Worm (Caenorhabditis elegans) whole organism, young adult: ENCODE results near the gene rei-1.

Experiments
- B0261.1 ChIP-seq: sonication (generic microtip); optimal IDR thresholded peaks from 2 replicates; lab custom pipeline; 2016; ENCODE audit warnings: mild to moderate bottlenecking, missing genetic modification characterization, moderate library complexity, missing compliant biosample characterization
- ceh-79 ChIP-seq: sonication (generic microtip); optimal IDR thresholded peaks from 2 replicates; lab custom pipeline; 2017; ENCODE audit warnings: mild to moderate bottlenecking, missing genetic modification characterization, missing compliant biosample characterization
- him-1 ChIP-seq: sonication (generic microtip); optimal IDR thresholded peaks from 2 replicates; lab custom pipeline; 2016; ENCODE audit warnings: missing genotype, missing genetic modification reagents, missing genetic modification characterization, missing compliant biosample characterization
- lir-1 ChIP-seq: fragments of 200-800 bp; sonication (Bioruptor generic); conservative IDR thresholded peaks from 2 replicates; pipeline ENCODE4 v1.3.6; 2022; ENCODE audit warnings: missing genetic modification reagents, missing genetic modification characterization, missing compliant biosample characterization
- madf-8 ChIP-seq: fragments of 200-800 bp; sonication (Bioruptor generic); conservative IDR thresholded peaks from 2 replicates; pipeline ENCODE4 v1.3.6; 2022; ENCODE audit warnings: missing genetic modification reagents, missing genetic modification characterization, missing compliant biosample characterization
- mcd-1 ChIP-seq: fragments of 200-800 bp; sonication (Bioruptor generic); IDR thresholded peaks from 2 replicates; pipeline ENCODE4 v1.3.6; 2022; ENCODE audit warnings: missing genetic modification reagents, missing genetic modification characterization, missing compliant biosample characterization
- mes-4 ChIP-seq: sonication (generic microtip); optimal IDR thresholded peaks from 2 replicates; lab custom pipeline; 2016; ENCODE audit warnings: missing genotype, missing genetic modification characterization, missing compliant biosample characterization
- nhr-90 ChIP-seq: sonication (generic microtip); optimal IDR thresholded peaks from 2 replicates; lab custom pipeline; 2016; ENCODE audit warnings: missing genotype, mild to moderate bottlenecking, missing genetic modification characterization, missing compliant biosample characterization
- rec-8 ChIP-seq, 2 experiments: sonication (generic microtip); optimal IDR thresholded peaks; 2 replicates each; lab custom pipeline; 2016; ENCODE audit warnings: mild to moderate bottlenecking in 2 of 2, missing genetic modification characterization in 2 of 2, missing genetic modification reagents in 2 of 2, missing genotype in 2 of 2, missing biosample characterization in 1 of 2, missing compliant biosample characterization in 1 of 2, moderate library complexity in 1 of 2
- snpc-4 ChIP-seq, 5 experiments: fragments of 150-350 bp in 1 of 5; sonication (generic microtip) in 4 of 5; optimal IDR thresholded peaks; 2 replicates each; lab custom pipeline; 2014 to 2018; ENCODE audit warnings: missing genetic modification characterization in 5 of 5, missing biosample characterization in 3 of 5, antibody characterized with exemption in 2 of 5, mild to moderate bottlenecking in 2 of 5, missing compliant biosample characterization in 2 of 5, missing genotype in 2 of 5, moderate library complexity in 2 of 5, missing genetic modification reagents in 1 of 5
- unc-130 ChIP-seq: sonication (generic microtip); optimal IDR thresholded peaks from 2 replicates; lab custom pipeline; 2016; ENCODE audit warnings: missing genetic modification reagents, missing genetic modification characterization, missing compliant biosample characterization
- unc-62 ChIP-seq: fragments of 150-350 bp; optimal IDR thresholded peaks from 2 replicates; lab custom pipeline; 2014; ENCODE audit warnings: missing biosample characterization, missing genetic modification reagents, missing genetic modification characterization

DNA sequence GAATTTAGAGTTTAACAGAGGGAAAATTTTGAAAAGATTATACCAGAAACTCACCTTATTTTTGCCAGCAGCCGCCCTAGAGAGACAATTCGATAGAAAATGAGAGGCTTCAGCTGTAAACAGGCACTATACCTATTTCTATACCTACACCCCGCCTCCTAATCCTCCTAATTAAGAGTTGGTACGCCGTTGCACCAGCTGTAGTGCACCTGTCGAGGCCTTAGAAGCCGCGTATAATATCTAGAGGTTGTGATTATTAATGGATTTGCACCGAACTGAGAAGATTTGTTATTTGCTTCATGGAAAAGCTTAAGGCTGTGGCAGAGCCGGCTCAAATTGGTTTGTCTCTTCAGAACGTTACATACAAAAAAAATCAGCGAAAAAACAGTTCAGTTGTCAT, 6.0 kb downstream of the rei-1 start, which contains the start of gene C03C10.5:
- TF ChIP-seq rec-8 (tag; optimal IDR thresholded peaks at IDR 0.05; lab: Kevin White, UChicago) (no peak), B0261.1 (tag; lab: Kevin White, UChicago) (no peak), lir-1 (GFP tag; lab: Robert Waterston, UW) (no peak), ceh-79 (tag; lab: Kevin White, UChicago) (no peak), him-1 (tag; lab: Kevin White, UChicago) (no peak), unc-62 (GFP tag; lab: Kevin White, UChicago) (no peak), madf-8 (no peak), mes-4 (tag; lab: Kevin White, UChicago) (no peak), unc-130 (GFP tag; lab: Kevin White, UChicago) (no peak), snpc-4 (GFP tag; optimal IDR thresholded peaks at IDR 0.05; lab: Kevin White, UChicago) (no peak), snpc-4 (tag; optimal IDR thresholded peaks at IDR 0.05; lab: Kevin White, UChicago) (no peak), mcd-1 (no peak), nhr-90 (tag; lab: Kevin White, UChicago) (no peak)
